Worm (Caenorhabditis elegans) whole organism, midembryonic: ENCODE data around the gene C04G6.4.

ENCODE experiments used
- flt-1 ChIP-seq: fragments of 200-800 bp; sonication (Bioruptor generic); IDR thresholded peaks from 2 replicates; pipeline ENCODE4 v1.3.6; 2022; ENCODE audit warnings: missing genetic modification characterization, missing compliant biosample characterization
- klf-2 ChIP-seq: fragments of 200-800 bp; sonication (Bioruptor generic); conservative IDR thresholded peaks from 2 replicates; pipeline ENCODE4 v1.3.6; 2022; ENCODE audit warnings: missing genetic modification reagents, missing genetic modification characterization, missing compliant biosample characterization
- med-1 ChIP-seq: sonication (generic microtip); optimal IDR thresholded peaks from 2 replicates; lab custom pipeline; 2017; ENCODE audit warnings: missing genetic modification characterization, mild to moderate bottlenecking, missing compliant biosample characterization, antibody characterized with exemption, missing genetic modification reagents; ENCODE audit not compliant: insufficient read depth
- ref-1 ChIP-seq: fragments of 200-800 bp; sonication (Bioruptor generic); conservative IDR thresholded peaks from 2 replicates; pipeline ENCODE4 v1.3.6; 2022; ENCODE audit warnings: missing genetic modification reagents, missing genetic modification characterization, missing compliant biosample characterization
- tab-1 ChIP-seq: fragments of 200-800 bp; sonication (Bioruptor generic); IDR thresholded peaks from 2 replicates; pipeline ENCODE4 v1.3.6; 2022; ENCODE audit warnings: missing genetic modification characterization, missing compliant biosample characterization

DNA sequence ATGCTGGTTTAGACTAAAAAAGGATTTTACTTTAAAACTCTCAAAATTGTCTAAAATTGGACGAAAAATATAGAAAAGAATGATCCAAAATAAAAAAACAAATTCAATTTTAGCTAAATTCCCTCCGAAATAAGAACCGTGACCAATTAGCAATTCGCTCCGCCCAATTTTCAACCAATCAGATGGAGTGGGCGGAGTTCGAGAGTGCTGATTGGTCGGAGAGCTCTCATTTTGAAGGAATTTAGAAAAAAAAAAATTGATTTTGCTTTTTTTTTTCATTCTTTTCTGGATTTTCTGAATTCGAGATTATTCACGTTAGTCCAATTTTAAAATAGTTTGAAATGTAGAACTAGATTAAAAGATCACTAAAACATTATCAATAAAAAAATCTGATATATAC, 15.8 kb upstream of the C04G6.4 start:
- TF ChIP-seq klf-2 (GFP tag; lab: Robert Waterston, UW): no peak
- no peak for TF ChIP-seq med-1 (GFP tag; lab: Kevin White, UChicago)
- TF ChIP-seq flt-1 (GFP tag; lab: Robert Waterston, UW): no peak
- TF ChIP-seq ref-1 (GFP tag; lab: Robert Waterston, UW): no peak
- TF ChIP-seq tab-1: no peak
